Fruit fly (Drosophila melanogaster): ENCODE results near the gene Usp7.

DNA sequence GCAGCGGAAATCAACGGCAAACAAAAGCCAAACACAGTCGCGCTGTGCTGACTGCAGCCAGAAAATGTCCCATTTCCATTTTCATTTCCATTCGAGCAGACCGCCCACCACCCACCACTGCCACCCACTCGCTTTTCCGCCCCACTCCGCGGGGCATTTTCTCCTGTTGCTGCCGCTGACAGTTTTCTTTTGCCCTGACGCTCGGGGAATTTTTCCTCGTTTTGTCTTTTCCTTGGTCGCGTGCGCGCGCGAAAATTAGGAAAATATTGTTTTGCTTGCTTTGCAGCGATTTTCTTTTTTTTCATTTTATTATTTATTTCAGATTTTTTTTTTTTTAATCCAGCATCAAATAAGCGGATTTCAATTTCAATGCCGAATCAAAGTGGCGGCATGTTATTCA, 21.5 kb upstream of the Usp7 start:
- no peak for TF ChIP-seq CG7101 (tag; optimal IDR thresholded peaks at IDR 0.05)
- TF ChIP-seq kay (GFP tag; ENCODE audit: borderline replicate concordance) = no peak
- TF ChIP-seq pad (GFP tag; optimal IDR thresholded peaks at IDR 0.05) = no peak
- TF ChIP-seq Mnt (GFP tag; optimal IDR thresholded peaks at IDR 0.05) = no peak
- TF ChIP-seq toe (GFP tag; optimal IDR thresholded peaks at IDR 0.05) = no peak
- TF ChIP-seq Clk (GFP tag; optimal IDR thresholded peaks at IDR 0.05) = no peak
- no peak for TF ChIP-seq Hr96 (GFP tag; optimal IDR thresholded peaks at IDR 0.05)
- TF ChIP-seq CG11617 (GFP tag; optimal IDR thresholded peaks at IDR 0.05) = no peak
- no peak for TF ChIP-seq CG5204 (GFP tag; optimal IDR thresholded peaks at IDR 0.05)
